Fruit fly (Drosophila melanogaster): ENCODE measurements around the gene CG1394.
A peak's percentile ranks its signal among the peaks of the same experiment; 100 is the strongest.

CG1394 gene

DNA sequence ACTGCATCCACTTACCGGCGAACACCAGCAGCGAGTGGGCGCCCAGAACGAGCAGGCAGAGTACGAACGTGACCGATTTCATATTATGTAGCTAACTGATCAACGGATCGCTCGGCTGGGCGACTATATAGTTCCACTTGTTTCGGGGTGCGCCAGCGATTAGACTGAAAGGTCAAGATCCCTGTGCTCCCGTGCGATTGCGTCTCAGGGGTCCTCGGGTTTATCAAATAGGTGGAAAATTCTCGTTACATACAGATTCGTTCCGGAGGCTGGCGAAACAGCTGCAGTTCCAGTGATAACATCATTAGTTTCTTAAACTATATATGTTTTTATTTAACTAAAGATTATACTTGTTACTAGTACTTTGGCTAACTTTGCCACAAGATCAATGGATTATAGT is 30.3 kb downstream of the CG1394 start, which contains the start of gene ssp7:
TSS of gene ssp7 (minus strand) at position 101 of the 400 bp plus-strand sequence.
- TF ChIP-seq CG7101 (tag; optimal IDR thresholded peaks at IDR 0.05), result no peak
- no peak for TF ChIP-seq Crg-1 (GFP tag; optimal IDR thresholded peaks at IDR 0.05)

DNA sequence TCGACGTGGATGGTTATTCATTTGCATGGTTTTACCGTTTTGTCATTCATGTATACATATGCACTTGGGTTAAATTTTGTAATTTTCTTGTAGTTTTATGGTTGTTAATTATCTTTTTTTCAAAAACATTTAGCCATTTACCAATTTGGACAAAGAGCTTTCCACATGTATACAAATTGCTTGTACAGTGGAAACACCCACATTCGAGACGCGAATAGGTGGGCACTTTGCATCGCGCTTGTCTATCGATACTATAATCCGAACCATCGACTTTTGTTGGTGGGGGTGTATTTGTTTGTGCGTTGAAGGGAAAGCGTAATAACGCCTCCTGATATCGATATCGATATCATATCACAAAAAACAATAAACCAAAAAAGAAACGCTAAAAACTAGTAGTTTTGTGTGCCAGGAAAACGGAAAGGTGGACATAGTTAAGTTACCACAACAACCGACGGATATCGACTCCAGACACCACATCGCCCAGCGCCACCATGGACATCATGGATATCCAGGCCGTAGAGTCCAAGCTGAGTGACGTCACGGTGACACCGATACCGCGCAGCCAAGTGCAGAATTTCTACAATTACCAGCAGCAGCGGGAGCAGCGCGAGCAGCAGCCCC is 32.8 kb downstream of the CG1394 start, which contains the start of gene CDK2AP1:
TSS of gene CDK2AP1 (plus strand) at position 294 of the 621 bp plus-strand sequence.
- no peak for TF ChIP-seq pad (GFP tag; optimal IDR thresholded peaks at IDR 0.05)
- TF ChIP-seq Mnt (GFP tag; optimal IDR thresholded peaks at IDR 0.05), result peak; percentile 51
- TF ChIP-seq toe (GFP tag; optimal IDR thresholded peaks at IDR 0.05), result peak; percentile 32
- no peak for TF ChIP-seq tj (GFP tag; optimal IDR thresholded peaks at IDR 0.05)
- TF ChIP-seq bab1 (GFP tag; optimal IDR thresholded peaks at IDR 0.05), result peak; percentile 49
- TF ChIP-seq CG7101 (tag; optimal IDR thresholded peaks at IDR 0.05), result no peak

DNA sequence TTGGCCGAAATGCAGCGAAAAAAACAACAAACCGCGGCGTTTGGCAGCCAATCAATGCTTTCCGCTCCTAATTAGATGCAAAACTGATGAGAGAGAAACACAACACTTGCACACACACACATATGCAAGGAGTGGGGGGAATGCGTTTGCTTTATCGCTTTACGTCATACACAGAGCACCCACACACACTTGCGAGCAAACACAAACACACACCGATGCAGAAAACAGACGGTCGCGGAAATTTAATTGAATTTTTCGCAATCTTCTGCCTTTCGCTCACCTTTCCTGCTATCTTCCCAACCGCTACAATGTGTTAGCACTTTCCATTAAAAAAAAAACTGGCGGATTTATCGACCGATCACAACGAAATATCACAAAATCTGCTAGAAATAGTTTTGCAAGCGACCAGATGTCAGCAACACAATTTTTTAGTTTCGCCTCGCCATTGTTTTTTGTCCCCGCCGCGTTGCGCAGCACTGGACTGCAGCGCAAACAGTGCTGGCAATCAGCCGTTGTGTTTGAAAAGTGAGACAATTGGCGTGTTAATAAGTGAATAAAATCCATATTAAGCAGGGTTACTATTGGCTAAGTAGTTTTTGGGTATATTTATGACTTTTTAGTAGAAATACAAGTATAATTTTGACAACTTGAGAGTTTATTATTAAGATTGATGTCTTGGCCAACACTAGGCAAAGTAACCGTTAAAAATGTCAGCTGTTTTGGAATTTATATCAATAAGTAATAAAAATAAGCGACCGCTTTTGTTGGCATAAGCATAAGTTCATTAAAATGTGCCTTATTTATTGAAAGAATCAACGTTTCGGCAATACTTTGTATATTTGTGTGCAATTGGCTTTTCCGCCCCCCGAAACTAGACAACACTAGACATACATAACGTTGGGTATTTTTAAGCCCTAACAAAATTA is 33.6 kb downstream of the CG1394 start, which contains the start of gene Klp10A:
TSS of gene Klp10A (minus strand) at position 532 of the 926 bp plus-strand sequence.
- peak; percentile 35 for TF ChIP-seq CG11617 (GFP tag; optimal IDR thresholded peaks at IDR 0.05)
- TF ChIP-seq CG14711 (tag; optimal IDR thresholded peaks at IDR 0.05), result peak; percentile 45
- peak; percentile 85 for TF ChIP-seq CG1620 (GFP tag; optimal IDR thresholded peaks at IDR 0.05)
- TF ChIP-seq Clk (GFP tag; optimal IDR thresholded peaks at IDR 0.05), result no peak
- TF ChIP-seq Mnt (GFP tag; optimal IDR thresholded peaks at IDR 0.05), result peak; percentile 50
- no peak for TF ChIP-seq Hr96 (GFP tag; optimal IDR thresholded peaks at IDR 0.05)
- peak; percentile 72 for TF ChIP-seq CG7101 (tag; optimal IDR thresholded peaks at IDR 0.05)
- TF ChIP-seq cic (GFP tag; optimal IDR thresholded peaks at IDR 0.05), result no peak
- peak; percentile 31 for TF ChIP-seq ovo (GFP tag; optimal IDR thresholded peaks at IDR 0.05)
- peak; percentile 76 for TF ChIP-seq Crg-1 (GFP tag; optimal IDR thresholded peaks at IDR 0.05)
- TF ChIP-seq pad (GFP tag; optimal IDR thresholded peaks at IDR 0.05), result peak; percentile 79
- no peak for TF ChIP-seq CG5204 (GFP tag; optimal IDR thresholded peaks at IDR 0.05)
- peak; percentile 39 for TF ChIP-seq tj (GFP tag; optimal IDR thresholded peaks at IDR 0.05)
- TF ChIP-seq CG7045 (GFP tag; optimal IDR thresholded peaks at IDR 0.05), result peak; percentile 20
- no peak for TF ChIP-seq cnc (optimal IDR thresholded peaks at IDR 0.05)
- peak; percentile 35 for TF ChIP-seq CG12768 (GFP tag; optimal IDR thresholded peaks at IDR 0.05)

DNA sequence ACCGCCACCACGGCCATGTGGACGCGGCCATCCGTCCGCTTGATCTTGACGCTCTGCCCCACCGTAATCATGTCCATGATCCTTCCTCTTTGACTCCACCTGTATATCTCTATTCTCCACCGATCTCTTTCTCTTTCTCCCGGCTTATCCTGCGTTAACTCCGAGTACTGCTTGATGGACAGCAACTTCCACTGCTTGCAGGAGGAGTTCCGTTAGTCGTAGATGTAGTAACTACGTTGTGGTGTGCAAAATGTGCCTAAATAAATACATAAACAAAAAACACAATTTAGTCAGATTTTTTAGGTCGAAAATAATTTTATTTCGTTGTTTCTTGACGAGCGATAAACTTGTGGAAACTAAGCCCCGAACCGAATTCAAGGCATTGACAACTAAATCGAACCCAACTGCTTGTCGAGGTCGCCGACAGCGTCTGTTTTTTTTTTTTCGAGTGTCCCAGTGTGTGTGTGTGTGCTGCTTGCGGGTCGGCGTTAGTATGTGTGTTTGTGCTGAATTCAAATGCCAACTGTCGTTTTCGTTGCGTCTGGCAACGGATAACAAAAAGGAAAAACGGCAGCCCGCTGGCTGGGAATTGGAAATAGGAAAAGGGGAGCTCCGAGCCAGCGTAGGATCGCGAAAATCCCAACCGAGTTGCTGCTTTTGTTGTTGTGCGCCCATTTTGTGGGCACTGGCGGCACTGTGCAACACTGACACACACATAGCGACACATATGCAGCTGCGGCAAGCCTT is 34.5 kb downstream of the CG1394 start:
- no peak for TF ChIP-seq CG14711 (tag; optimal IDR thresholded peaks at IDR 0.05)
- TF ChIP-seq CG7045 (GFP tag; optimal IDR thresholded peaks at IDR 0.05), result no peak
- TF ChIP-seq kay (GFP tag; ENCODE audit: borderline replicate concordance), result no peak
- no peak for TF ChIP-seq Hr96 (GFP tag; optimal IDR thresholded peaks at IDR 0.05)
- no peak for TF ChIP-seq CG7101 (tag; optimal IDR thresholded peaks at IDR 0.05)
- TF ChIP-seq cic (GFP tag; optimal IDR thresholded peaks at IDR 0.05), result no peak
- no peak for TF ChIP-seq Mnt (GFP tag; optimal IDR thresholded peaks at IDR 0.05)
- TF ChIP-seq CG5204 (GFP tag; optimal IDR thresholded peaks at IDR 0.05), result no peak
- TF ChIP-seq bab1 (GFP tag; optimal IDR thresholded peaks at IDR 0.05), result no peak
- TF ChIP-seq ovo (GFP tag; optimal IDR thresholded peaks at IDR 0.05), result peak; percentile 33
- TF ChIP-seq CG1620 (GFP tag; optimal IDR thresholded peaks at IDR 0.05), result peak; percentile 23
- TF ChIP-seq toe (GFP tag; optimal IDR thresholded peaks at IDR 0.05), result no peak
- TF ChIP-seq Clk (GFP tag; optimal IDR thresholded peaks at IDR 0.05), result no peak
- no peak for TF ChIP-seq CG12768 (GFP tag; optimal IDR thresholded peaks at IDR 0.05)

DNA sequence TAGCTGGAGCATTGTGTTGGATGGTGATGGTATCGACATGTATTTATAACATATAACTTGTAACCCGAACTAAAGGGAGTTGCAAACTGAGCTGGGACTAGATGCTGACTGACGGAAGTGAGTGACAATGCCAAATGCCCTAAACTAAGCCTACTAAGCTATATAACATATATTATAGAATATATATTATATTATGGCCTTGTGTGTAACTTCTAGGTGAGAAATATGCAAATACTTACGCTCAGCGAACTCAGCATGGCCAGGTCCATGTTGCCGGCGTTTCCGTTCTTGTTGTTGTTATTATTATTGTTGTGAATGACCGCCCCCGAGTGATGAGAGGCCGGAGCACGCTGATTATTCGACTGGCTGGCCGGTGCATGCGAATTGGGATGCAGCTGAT is 38.2 kb downstream of the CG1394 start, which contains the start of gene CG44385:
TSS of gene CG44385 (minus strand) at position 101 of the 400 bp plus-strand sequence.
- TF ChIP-seq CG7045 (GFP tag; optimal IDR thresholded peaks at IDR 0.05), result no peak
- TF ChIP-seq kay (GFP tag; ENCODE audit: borderline replicate concordance), result no peak
- TF ChIP-seq CG12768 (GFP tag; optimal IDR thresholded peaks at IDR 0.05), result no peak
- TF ChIP-seq CG5204 (GFP tag; optimal IDR thresholded peaks at IDR 0.05), result no peak
- no peak for TF ChIP-seq pad (GFP tag; optimal IDR thresholded peaks at IDR 0.05)
- no peak for TF ChIP-seq CG11617 (GFP tag; optimal IDR thresholded peaks at IDR 0.05)
- no peak for TF ChIP-seq Mnt (GFP tag; optimal IDR thresholded peaks at IDR 0.05)
- TF ChIP-seq Crg-1 (GFP tag; optimal IDR thresholded peaks at IDR 0.05), result no peak
- no peak for TF ChIP-seq toe (GFP tag; optimal IDR thresholded peaks at IDR 0.05)
- no peak for TF ChIP-seq ovo (GFP tag; optimal IDR thresholded peaks at IDR 0.05)
- TF ChIP-seq CG1620 (GFP tag; optimal IDR thresholded peaks at IDR 0.05), result no peak
- no peak for TF ChIP-seq CG33017 (tag; optimal IDR thresholded peaks at IDR 0.05)
- TF ChIP-seq Hr96 (GFP tag; optimal IDR thresholded peaks at IDR 0.05), result no peak
- TF ChIP-seq CG7101 (tag; optimal IDR thresholded peaks at IDR 0.05), result no peak
- no peak for TF ChIP-seq cnc (optimal IDR thresholded peaks at IDR 0.05)
- no peak for TF ChIP-seq bab1 (GFP tag; optimal IDR thresholded peaks at IDR 0.05)
- no peak for TF ChIP-seq Clk (GFP tag; optimal IDR thresholded peaks at IDR 0.05)
